Fruit fly (Drosophila melanogaster): ENCODE measurements around the gene CG13078.

Gene CG13078

DNA sequence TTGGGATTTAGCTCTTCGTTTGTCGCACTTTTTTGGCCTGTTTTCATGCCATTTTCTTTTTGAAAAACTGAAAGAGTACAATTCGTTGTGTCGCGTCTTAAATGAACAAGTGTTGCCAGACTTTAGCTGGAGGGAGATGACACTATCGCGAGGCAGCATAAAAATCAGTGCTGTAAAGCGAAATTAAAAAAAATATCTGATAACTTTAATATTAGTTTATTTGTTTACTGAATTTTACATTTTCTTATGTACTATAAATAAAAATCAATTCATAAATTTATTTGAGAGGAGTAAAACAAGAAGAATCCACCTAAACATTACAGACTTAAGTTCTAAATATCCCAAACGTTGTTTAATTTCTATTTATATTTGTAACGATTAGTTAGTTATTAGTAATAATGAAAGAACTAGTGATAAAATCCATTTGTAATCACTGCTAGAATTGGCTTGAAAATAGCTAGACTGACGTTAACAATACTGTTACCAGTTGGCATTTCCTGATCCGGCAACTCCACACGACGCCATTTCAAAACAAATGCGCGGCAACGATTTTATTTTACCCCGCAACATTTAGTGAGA is 13.5 kb downstream of the CG13078 start, which contains the start of the genes spi and msb1l (continued):
- TF ChIP-seq ems (GFP tag; optimal IDR thresholded peaks at IDR 0.05) = no peak
- TF ChIP-seq Scr (GFP tag; IDR thresholded peaks at IDR 0.05; ENCODE audit: partially characterized antibody) = peak; percentile 63
- TF ChIP-seq p53 (GFP tag; optimal IDR thresholded peaks at IDR 0.05) = no peak
- TF ChIP-seq ewg (GFP tag; optimal IDR thresholded peaks at IDR 0.05) = no peak
- TF ChIP-seq crol (GFP tag; IDR thresholded peaks at IDR 0.05) = no peak
- TF ChIP-seq wdn (GFP tag; IDR thresholded peaks at IDR 0.05) = no peak
- peak; percentile 77 for TF ChIP-seq slbo (GFP tag; IDR thresholded peaks at IDR 0.05)
- no peak for TF ChIP-seq B-H1 (GFP tag; IDR thresholded peaks at IDR 0.05)
- no peak for TF ChIP-seq emc (GFP tag; optimal IDR thresholded peaks at IDR 0.05)
- TF ChIP-seq Pdp1 (GFP tag; optimal IDR thresholded peaks at IDR 0.05) = peak in 1 of 2 experiments; percentile 40
- peak; percentile 62 for TF ChIP-seq CG7839 (tag; optimal IDR thresholded peaks at IDR 0.05)
- TF ChIP-seq BtbVII (GFP tag; optimal IDR thresholded peaks at IDR 0.05) = no peak
- no peak for TF ChIP-seq toy (GFP tag; IDR thresholded peaks at IDR 0.05)
- 0 out of 2 replicates have a peak, but pooled peaks have one; percentile 25 for TF ChIP-seq sna (GFP tag; IDR thresholded peaks at IDR 0.05; ENCODE audit: partially characterized antibody)
- TF ChIP-seq lilli (GFP tag; optimal IDR thresholded peaks at IDR 0.05) = peak; percentile 47
- TF ChIP-seq ftz-f1 (GFP tag; optimal IDR thresholded peaks at IDR 0.05) = no peak
- no peak for TF ChIP-seq CG11723 (GFP tag; optimal IDR thresholded peaks at IDR 0.05)
- no peak for TF ChIP-seq gce (GFP tag; IDR thresholded peaks at IDR 0.05)
- TF ChIP-seq CG11560 (tag; IDR thresholded peaks at IDR 0.05) = no peak
- no peak for TF ChIP-seq Ravus (GFP tag; IDR thresholded peaks at IDR 0.05)
- TF ChIP-seq phol (tag; optimal IDR thresholded peaks at IDR 0.05) = peak; percentile 95
- no peak for TF ChIP-seq CG15479 (GFP tag; optimal IDR thresholded peaks at IDR 0.05)
- TF ChIP-seq ash1 (GFP tag; optimal IDR thresholded peaks at IDR 0.05) = no peak
- TF ChIP-seq CG34422 (GFP tag; IDR thresholded peaks at IDR 0.05) = no peak
- peak; percentile 56 for TF ChIP-seq NfI (GFP tag; optimal IDR thresholded peaks at IDR 0.05)
- TF ChIP-seq danr (GFP tag; IDR thresholded peaks at IDR 0.05) = 0 out of 2 replicates have a peak, but pooled peaks have one; percentile 31
- no peak for TF ChIP-seq CG10274 (GFP tag; optimal IDR thresholded peaks at IDR 0.05)
- TF ChIP-seq tll (GFP tag; optimal IDR thresholded peaks at IDR 0.05) = peak in 1 of 2 experiments; percentile 8
- TF ChIP-seq pfk (GFP tag; optimal IDR thresholded peaks at IDR 0.05) = no peak
- no peak for TF ChIP-seq Dad (GFP tag; optimal IDR thresholded peaks at IDR 0.05)
- no peak for TF ChIP-seq tup (GFP tag; optimal IDR thresholded peaks at IDR 0.05)
- peak; percentile 62 for TF ChIP-seq CG15696 (tag; optimal IDR thresholded peaks at IDR 0.05)
- no peak for TF ChIP-seq CG4730 (GFP tag; IDR thresholded peaks at IDR 0.05)
- no peak for TF ChIP-seq wor (GFP tag; IDR thresholded peaks at IDR 0.05)
- TF ChIP-seq CG14860 (GFP tag; IDR thresholded peaks at IDR 0.05; ENCODE audit: partially characterized antibody) = 0 out of 3 replicates have a peak, but pooled peaks have one; percentile 23
- no peak for TF ChIP-seq CG33213 (GFP tag; optimal IDR thresholded peaks at IDR 0.05)
- TF ChIP-seq Mad (GFP tag; optimal IDR thresholded peaks at IDR 0.05) = peak; percentile 6
- TF ChIP-seq bowl (GFP tag; IDR thresholded peaks at IDR 0.05) = no peak
- no peak for TF ChIP-seq scrt (GFP tag; optimal IDR thresholded peaks at IDR 0.05)
- no peak for TF ChIP-seq nerfin-1 (tag; optimal IDR thresholded peaks at IDR 0.05)
- peak; percentile 59 for TF ChIP-seq zfh2 (GFP tag; optimal IDR thresholded peaks at IDR 0.05)
- TF ChIP-seq NC2β (GFP tag; optimal IDR thresholded peaks at IDR 0.05) = no peak
- peak; percentile 83 for TF ChIP-seq Dp (GFP tag; optimal IDR thresholded peaks at IDR 0.05)
- peak; percentile 78 for TF ChIP-seq E2f2 (GFP tag; IDR thresholded peaks at IDR 0.05)
- TF ChIP-seq Trl (optimal IDR thresholded peaks at IDR 0.05) = no peak
- no peak for TF ChIP-seq Trl (GFP tag; optimal IDR thresholded peaks at IDR 0.05)
- peak; percentile 80 for TF ChIP-seq Abd-B (GFP tag; optimal IDR thresholded peaks at IDR 0.05)
- no peak for TF ChIP-seq Deaf1 (tag; optimal IDR thresholded peaks at IDR 0.05)
- TF ChIP-seq CG31365 (tag; optimal IDR thresholded peaks at IDR 0.05) = no peak
- no peak for TF ChIP-seq croc (GFP tag; conservative IDR thresholded peaks at IDR 0.05)
- no peak for TF ChIP-seq Optix (GFP tag; IDR thresholded peaks at IDR 0.05)
